Fruit fly (Drosophila melanogaster) whole organism, prepupa: Measurements from ENCODE around the gene CG14609.

Experiments used
- Blimp-1 ChIP-seq: fragments of 200-800 bp; sonication (Bioruptor generic); optimal IDR thresholded peaks from 3 replicates; lab custom pipeline; 2017; ENCODE audit warnings: missing biosample characterization, missing genetic modification characterization, mild to moderate bottlenecking, moderate library complexity, missing genetic modification reagents
- CG11762 ChIP-seq: fragments of 200-800 bp; sonication (Bioruptor generic); optimal IDR thresholded peaks from 3 replicates; lab custom pipeline; 2016; ENCODE audit warnings: missing biosample characterization, missing genetic modification characterization; ENCODE audit not compliant: insufficient read depth
- CG11902 ChIP-seq: fragments of 200-800 bp; sonication (Bioruptor generic); optimal IDR thresholded peaks from 3 replicates; lab custom pipeline; 2016; ENCODE audit warnings: missing biosample characterization, missing genetic modification characterization
- CG31627 ChIP-seq: fragments of 200-800 bp; sonication (Bioruptor generic); optimal IDR thresholded peaks from 3 replicates; lab custom pipeline; 2016; ENCODE audit warnings: missing biosample characterization, missing genetic modification characterization
- CG3919 ChIP-seq: fragments of 200-800 bp; sonication (Bioruptor generic); optimal IDR thresholded peaks from 3 replicates; lab custom pipeline; 2016; ENCODE audit warnings: missing biosample characterization, missing genetic modification characterization
- CG4318 ChIP-seq: fragments of 200-800 bp; sonication (Bioruptor generic); optimal IDR thresholded peaks from 3 replicates; lab custom pipeline; 2017; ENCODE audit warnings: missing biosample characterization, mild to moderate bottlenecking, missing genetic modification characterization
- CG6163 ChIP-seq: fragments of 200-800 bp; sonication (Bioruptor generic); IDR thresholded peaks from 3 replicates; pipeline ENCODE4 v1.3.6; 2022; ENCODE audit warnings: missing biosample characterization, missing genetic modification characterization
- CG6276 ChIP-seq: fragments of 200-800 bp; sonication (Bioruptor generic); optimal IDR thresholded peaks from 2 replicates; lab custom pipeline; 2017; ENCODE audit warnings: missing biosample characterization, mild to moderate bottlenecking, missing genetic modification characterization
- CG6792 ChIP-seq: fragments of 200-800 bp; sonication (Bioruptor generic); optimal IDR thresholded peaks from 3 replicates; lab custom pipeline; 2016; ENCODE audit warnings: missing biosample characterization, missing genetic modification characterization
- CG6808 ChIP-seq: fragments of 200-800 bp; sonication (Bioruptor generic); optimal IDR thresholded peaks from 3 replicates; lab custom pipeline; 2017; ENCODE audit warnings: missing biosample characterization, missing genetic modification characterization, mild to moderate bottlenecking, moderate library complexity, missing genetic modification reagents
- CG6854 ChIP-seq: fragments of 200-800 bp; sonication (Bioruptor generic); optimal IDR thresholded peaks from 2 replicates; lab custom pipeline; 2017; ENCODE audit warnings: missing biosample characterization, mild to moderate bottlenecking, missing genetic modification characterization
- CG9139 ChIP-seq: fragments of 200-800 bp; sonication (Bioruptor generic); optimal IDR thresholded peaks from 3 replicates; lab custom pipeline; 2017; ENCODE audit warnings: missing biosample characterization, mild to moderate bottlenecking, missing genetic modification characterization
- Eip75B ChIP-seq: fragments of 200-800 bp; sonication (Bioruptor generic); optimal IDR thresholded peaks from 3 replicates; lab custom pipeline; 2016; ENCODE audit warnings: missing biosample characterization, missing genetic modification characterization
- Eip78C ChIP-seq: fragments of 200-800 bp; sonication (Bioruptor generic); peaks from one replicate; lab custom pipeline; 2016; ENCODE audit warnings: missing biosample characterization, missing genetic modification characterization
- Ets21C ChIP-seq: fragments of 200-800 bp; sonication (Bioruptor generic); optimal IDR thresholded peaks from 3 replicates; lab custom pipeline; 2016; ENCODE audit warnings: missing biosample characterization, missing genetic modification characterization
- Ets96B ChIP-seq: fragments of 200-800 bp; optimal IDR thresholded peaks from 2 replicates; lab custom pipeline; 2019; ENCODE audit warnings: missing biosample characterization, mild to moderate bottlenecking, missing genetic modification characterization, moderate library complexity
- Gug ChIP-seq: fragments of 200-800 bp; sonication (Bioruptor generic); IDR thresholded peaks from 2 replicates; pipeline ENCODE4 v1.3.6; 2022; ENCODE audit warnings: missing biosample characterization, missing genetic modification characterization
- Hr38 ChIP-seq: sonication (Bioruptor generic); optimal IDR thresholded peaks from 2 replicates; lab custom pipeline; 2016; ENCODE audit warnings: missing biosample characterization, missing genetic modification characterization
- Hr39 ChIP-seq: fragments of 200-800 bp; sonication (Bioruptor generic); optimal IDR thresholded peaks from 2 replicates; lab custom pipeline; 2016; ENCODE audit warnings: missing biosample characterization, missing genetic modification characterization
- Lpt ChIP-seq: fragments of 200-800 bp; sonication (Bioruptor generic); optimal IDR thresholded peaks from 3 replicates; lab custom pipeline; 2016; ENCODE audit warnings: missing biosample characterization, missing genetic modification characterization
- Met ChIP-seq: fragments of 200-800 bp; sonication (Bioruptor generic); optimal IDR thresholded peaks from 3 replicates; lab custom pipeline; 2016; ENCODE audit warnings: missing biosample characterization, missing genetic modification characterization
- OdsH ChIP-seq: fragments of 200-800 bp; sonication (Bioruptor generic); optimal IDR thresholded peaks from 3 replicates; lab custom pipeline; 2016; ENCODE audit warnings: missing biosample characterization, missing genetic modification characterization
- Smox ChIP-seq: fragments of 200-800 bp; sonication (Bioruptor generic); optimal IDR thresholded peaks from 3 replicates; lab custom pipeline; 2016; ENCODE audit warnings: missing biosample characterization, missing genetic modification characterization
- Sox102F ChIP-seq: fragments of 200-800 bp; sonication (Bioruptor generic); optimal IDR thresholded peaks from 2 replicates; lab custom pipeline; 2016; ENCODE audit warnings: missing biosample characterization, mild to moderate bottlenecking, missing genetic modification characterization
- Sox14 ChIP-seq: fragments of 200-800 bp; sonication (Bioruptor generic); optimal IDR thresholded peaks from 3 replicates; lab custom pipeline; 2016; ENCODE audit warnings: missing biosample characterization, missing genetic modification characterization
- achi ChIP-seq: fragments of 200-800 bp; sonication (Bioruptor generic); optimal IDR thresholded peaks from 3 replicates; lab custom pipeline; 2016; ENCODE audit warnings: missing biosample characterization, missing genetic modification characterization
- acj6 ChIP-seq: fragments of 200-800 bp; sonication (Bioruptor generic); optimal IDR thresholded peaks from 3 replicates; lab custom pipeline; 2016; ENCODE audit warnings: missing biosample characterization, missing genetic modification characterization
- dac ChIP-seq: fragments of 200-800 bp; sonication (Bioruptor generic); optimal IDR thresholded peaks from 2 replicates; lab custom pipeline; 2017; ENCODE audit warnings: missing biosample characterization, mild to moderate bottlenecking, missing genetic modification characterization
- dsx ChIP-seq: fragments of 200-800 bp; optimal IDR thresholded peaks from 3 replicates; lab custom pipeline; 2019; ENCODE audit warnings: missing biosample characterization, mild to moderate bottlenecking, missing genetic modification characterization, moderate library complexity; ENCODE audit not compliant: poor library complexity, severe bottlenecking
- eg ChIP-seq: fragments of 200-800 bp; sonication (Bioruptor generic); IDR thresholded peaks from 3 replicates; pipeline ENCODE4 v1.3.6; 2022; ENCODE audit warnings: missing biosample characterization, missing genetic modification characterization
- fkh ChIP-seq: fragments of 200-800 bp; sonication (Bioruptor generic); optimal IDR thresholded peaks from 3 replicates; lab custom pipeline; 2017; ENCODE audit warnings: missing biosample characterization, mild to moderate bottlenecking, missing genetic modification characterization, moderate library complexity
- salr ChIP-seq, 2 experiments: fragments of 200-800 bp; sonication (Bioruptor generic); optimal IDR thresholded peaks; 3 replicates each; lab custom pipeline; 2016 to 2018; ENCODE audit warnings: missing biosample characterization in 2 of 2, missing genetic modification characterization in 2 of 2, mild to moderate bottlenecking in 1 of 2
- ss ChIP-seq, 2 experiments: fragments of 200-800 bp; sonication (Bioruptor generic); optimal IDR thresholded peaks; 2 replicates in 1 of 2; 3 replicates in 1 of 2; lab custom pipeline; 2017 to 2018; ENCODE audit warnings: mild to moderate bottlenecking in 2 of 2, missing biosample characterization in 2 of 2, missing genetic modification characterization in 2 of 2, moderate library complexity in 1 of 2
- topi ChIP-seq: fragments of 200-800 bp; sonication (Bioruptor generic); optimal IDR thresholded peaks from 3 replicates; lab custom pipeline; 2016; ENCODE audit warnings: missing biosample characterization, missing genetic modification characterization
- vri ChIP-seq: fragments of 200-800 bp; sonication (Bioruptor generic); optimal IDR thresholded peaks from 3 replicates; lab custom pipeline; 2016; ENCODE audit warnings: missing biosample characterization, mild to moderate bottlenecking, missing genetic modification characterization

CG14609 gene

DNA sequence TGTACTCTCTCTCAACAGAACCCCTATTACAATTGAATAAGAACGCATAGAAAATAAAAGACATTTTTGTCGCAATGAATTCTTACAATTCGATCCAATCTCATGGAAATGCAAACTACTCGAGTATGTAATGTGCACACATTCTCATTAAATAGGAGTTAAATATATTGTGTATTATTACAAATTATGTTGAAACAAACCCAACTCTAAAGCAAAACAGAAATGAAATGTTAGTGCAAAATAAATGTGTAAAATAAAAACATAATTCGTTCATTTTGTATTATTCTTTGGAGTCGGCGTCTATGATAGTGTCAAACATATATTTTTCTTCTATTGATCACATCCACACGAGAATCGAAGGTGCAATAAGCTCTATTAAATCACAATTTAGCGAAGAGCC lies at the start of gene CG14609:
CG14609 (plus strand) TSS at position 301 of the 400 bp plus-strand sequence.
- TF ChIP-seq CG31627 (no peak), achi (no peak), CG11902 (GFP tag; lab: Kevin White, UChicago) (no peak), Hr39 (no peak), vri (GFP tag; lab: Kevin White, UChicago) (no peak), Gug (GFP tag; lab: Robert Waterston, UW) (no peak)

DNA sequence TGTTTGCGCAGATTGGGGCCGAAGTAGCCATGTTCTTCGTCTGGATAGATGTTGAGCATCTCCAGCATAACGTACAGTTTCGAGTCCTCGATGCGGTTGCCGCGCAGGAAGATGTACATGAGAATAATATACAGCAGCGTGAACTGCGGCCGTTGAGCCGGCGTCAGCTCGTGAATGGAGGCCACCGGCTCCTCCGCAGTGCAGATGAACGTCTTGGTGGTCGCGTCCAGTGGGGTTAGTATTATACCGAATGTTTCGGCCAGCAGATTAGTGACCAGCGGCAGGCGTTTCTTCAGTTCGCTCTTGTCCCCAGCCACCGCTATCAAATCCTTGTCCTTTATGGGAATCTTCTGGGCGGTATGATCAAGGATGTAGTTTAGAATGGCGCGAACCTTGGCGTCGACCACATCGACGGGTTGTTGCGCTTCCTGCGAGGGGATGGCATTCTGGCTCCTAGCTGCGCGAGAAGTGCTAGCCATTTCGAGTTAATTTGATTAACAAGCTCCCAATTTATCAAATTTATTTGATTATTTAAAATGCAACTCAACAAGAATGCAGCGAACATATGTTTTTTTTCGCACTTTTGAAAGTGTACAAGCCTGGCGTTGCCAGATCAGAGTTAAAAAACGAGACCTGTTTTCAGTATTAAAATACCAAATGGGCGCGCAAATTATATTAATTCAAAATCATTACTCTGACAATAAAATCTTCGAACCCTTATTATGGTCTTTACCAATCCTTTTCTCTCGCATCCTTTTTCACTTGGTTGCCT lies 46.0 kb upstream of the CG14609 start, which contains the start of gene MAGE:
MAGE (minus strand) TSS at position 595 of the 772 bp plus-strand sequence.
- TF ChIP-seq CG6808 (GFP tag; lab: Kevin White, UChicago) (no peak), Lpt (no peak), Ets21C (GFP tag; lab: Kevin White, UChicago) (no peak), ss (GFP tag; optimal IDR thresholded peaks at IDR 0.05; lab: Kevin White, UChicago) (no peak), CG4318 (GFP tag; lab: Kevin White, UChicago) (no peak), achi (no peak), dsx (GFP tag; lab: Kevin White, UChicago) (no peak), CG6854 (GFP tag; lab: Kevin White, UChicago) (no peak), CG11762 (no peak), salr (GFP tag; optimal IDR thresholded peaks at IDR 0.05; lab: Kevin White, UChicago) (no peak), acj6 (GFP tag; lab: Kevin White, UChicago) (no peak), CG3919 (GFP tag; lab: Kevin White, UChicago) (no peak), CG6792 (GFP tag; lab: Kevin White, UChicago) (no peak), Sox102F (GFP tag; lab: Kevin White, UChicago) (no peak), fkh (GFP tag; lab: Kevin White, UChicago) (no peak), Eip75B (GFP tag; lab: Kevin White, UChicago) (no peak)

DNA sequence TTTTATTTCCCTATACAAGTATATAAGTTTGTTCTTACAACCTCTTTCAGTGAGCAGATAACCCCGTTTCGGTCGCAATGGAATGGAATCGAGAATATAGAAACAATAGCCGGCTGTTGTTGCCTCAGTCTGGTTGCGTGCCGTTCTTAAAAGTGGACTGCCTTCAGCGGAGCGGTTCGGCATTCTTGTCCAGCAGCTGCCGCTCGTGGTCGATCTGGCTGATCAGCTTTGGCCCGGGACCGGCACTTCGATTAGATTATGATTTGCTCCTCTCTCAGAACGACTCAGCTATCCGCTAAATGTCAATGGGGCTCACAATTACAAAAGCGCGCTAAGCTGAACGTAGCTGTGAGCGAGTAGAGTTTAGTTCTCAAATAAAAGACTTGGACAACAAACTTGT lies 43.7 kb upstream of the CG14609 start:
- TF ChIP-seq CG6163 (no peak), dac (no peak), Ets96B (no peak), CG4318 (GFP tag; lab: Kevin White, UChicago) (no peak), CG9139 (GFP tag; lab: Kevin White, UChicago) (no peak), Hr38 (GFP tag; lab: Kevin White, UChicago) (no peak)

DNA sequence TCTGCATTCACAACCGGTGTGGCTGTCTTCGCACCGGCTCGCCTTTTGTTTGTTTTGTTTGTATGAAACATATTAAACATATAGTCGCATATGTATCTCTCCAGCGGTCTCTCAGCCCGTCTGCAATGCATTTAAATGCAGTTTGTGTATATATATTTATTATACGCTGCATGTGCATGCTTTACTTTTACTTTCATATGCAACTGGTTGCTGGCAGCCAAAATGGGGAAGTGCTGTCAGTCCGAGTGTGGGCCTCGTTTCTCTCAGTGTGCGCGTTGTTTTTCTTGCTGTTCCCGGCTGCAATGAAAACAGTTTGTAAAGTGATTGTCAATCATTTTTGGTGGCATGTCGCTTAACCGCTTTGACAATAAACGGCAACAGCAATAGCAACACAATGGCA lies 41.2 kb upstream of the CG14609 start:
- TF ChIP-seq topi (GFP tag; lab: Kevin White, UChicago), result no peak
- TF ChIP-seq dsx (GFP tag; lab: Kevin White, UChicago), result peak; percentile 4
- peak; percentile 25 for TF ChIP-seq CG6808 (GFP tag; lab: Kevin White, UChicago)
- TF ChIP-seq eg (GFP tag; lab: Robert Waterston, UW), result 0 out of 3 replicates have a peak, but pooled peaks have one; percentile 34
- no peak for TF ChIP-seq Ets96B
- no peak for TF ChIP-seq Eip75B (GFP tag; lab: Kevin White, UChicago)
- TF ChIP-seq Met (GFP tag; lab: Kevin White, UChicago), result no peak
- no peak for TF ChIP-seq OdsH (GFP tag; lab: Kevin White, UChicago)
- TF ChIP-seq achi, result no peak
- peak; percentile 58 for TF ChIP-seq Eip78C (GFP tag; lab: Kevin White, UChicago)
- no peak for TF ChIP-seq Sox14 (GFP tag; lab: Kevin White, UChicago)
- peak in 1 of 2 experiments; percentile 3 for TF ChIP-seq ss (GFP tag; optimal IDR thresholded peaks at IDR 0.05; lab: Kevin White, UChicago)
- TF ChIP-seq Smox (GFP tag; lab: Kevin White, UChicago), result peak; percentile 3
- TF ChIP-seq dac, result no peak
- peak; percentile 1 for TF ChIP-seq CG6276 (GFP tag; lab: Kevin White, UChicago)
- peak; percentile 91 for TF ChIP-seq Blimp-1 (GFP tag; lab: Kevin White, UChicago)
- TF ChIP-seq CG9139 (GFP tag; lab: Kevin White, UChicago), result no peak
